Fruit fly (Drosophila melanogaster): ENCODE data around the gene PRL-1.

DNA sequence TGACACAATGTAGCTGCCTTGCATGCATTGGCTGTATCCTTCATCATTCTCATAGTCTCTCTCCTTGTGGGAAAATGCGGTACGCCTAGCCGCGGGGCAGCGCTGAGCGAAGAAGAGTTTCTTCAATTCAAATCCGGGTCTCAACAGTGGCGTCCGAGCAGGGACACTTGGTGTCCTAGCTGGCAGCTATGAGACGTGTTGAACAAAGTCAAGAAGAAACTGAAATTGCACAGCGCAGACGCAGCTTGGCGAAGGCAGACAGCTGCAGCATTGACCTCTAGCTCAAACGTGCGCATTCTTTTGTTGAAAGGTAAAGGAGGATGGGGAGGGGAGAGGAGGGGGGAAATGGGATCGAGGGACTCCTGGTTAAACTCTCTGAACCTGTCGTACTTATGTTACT is 6.3 kb upstream of the PRL-1 start:
- TF ChIP-seq OdsH (GFP tag; optimal IDR thresholded peaks at IDR 0.05) (no peak), Hnf4 (GFP tag; optimal IDR thresholded peaks at IDR 0.05) (no peak), HLH106 (tag; optimal IDR thresholded peaks at IDR 0.05) (no peak), Abd-B (GFP tag; optimal IDR thresholded peaks at IDR 0.05) (no peak), h (GFP tag; optimal IDR thresholded peaks at IDR 0.05) (no peak)

All from whole organism, wandering third instar larva.